1 fruit fly cellular context compared by ENCODE assay signal in genomic region chr2L:20120388-20121232, dm6.
TF ChIP-seq lines count a peak whose summit lies in the region.

No protein-coding gene starts in this region.

TF ChIP-seq in whole organism, embryonic, 481 proteins besides CTCF, POLR2A, EP300 and RAD21 (continued from another document and continues in another):
- TF ChIP-seq CG8944 (GFP tag; optimal IDR thresholded peaks at IDR 0.05; lab: Kevin White, UChicago) (peak; percentile 96), CG32532 (GFP tag; IDR thresholded peaks at IDR 0.05; lab: Robert Waterston, UW) (peak; percentile 98), Six4 (GFP tag; optimal IDR thresholded peaks at IDR 0.05; lab: Kevin White, UChicago) (peak; percentile 82), E2f1 (GFP tag; IDR thresholded peaks at IDR 0.05; lab: Robert Waterston, UW) (peak; percentile 89), CG18764 (GFP tag; optimal IDR thresholded peaks at IDR 0.05; lab: Kevin White, UChicago) (peak; percentile 82), gce (GFP tag; IDR thresholded peaks at IDR 0.05; lab: Robert Waterston, UW) (peak; percentile 83; the same call in 2 of the 3 replicates), tio (GFP tag; optimal IDR thresholded peaks at IDR 0.05; lab: Kevin White, UChicago) (peak; percentile 76), mld (GFP tag; IDR thresholded peaks at IDR 0.05; lab: Robert Waterston, UW; ENCODE audit: partially characterized antibody) (0 out of 3 replicates have a peak, but pooled peaks have one; percentile 43), CG6175 (GFP tag; IDR thresholded peaks at IDR 0.05; lab: Robert Waterston, UW) (peak; percentile 77), CG3407 (GFP tag; optimal IDR thresholded peaks at IDR 0.05; lab: Kevin White, UChicago) (peak; percentile 68), CG32767 (GFP tag; IDR thresholded peaks at IDR 0.05; lab: Robert Waterston, UW) (no peak), ranshi (GFP tag; IDR thresholded peaks at IDR 0.05; lab: Robert Waterston, UW) (peak; percentile 94), grn (GFP tag; optimal IDR thresholded peaks at IDR 0.05; lab: Kevin White, UChicago) (peak; percentile 41), CG31388 (GFP tag; optimal IDR thresholded peaks at IDR 0.05; lab: Kevin White, UChicago) (peak; percentile 83), Nf-YB (GFP tag; optimal IDR thresholded peaks at IDR 0.05; lab: Kevin White, UChicago) (peak; percentile 42), Kr (GFP tag; optimal IDR thresholded peaks at IDR 0.05; lab: Kevin White, UChicago) (no peak), CG4282 (GFP tag; optimal IDR thresholded peaks at IDR 0.05; lab: Kevin White, UChicago) (peak; percentile 80), pho (GFP tag; optimal IDR thresholded peaks at IDR 0.05; lab: Kevin White, UChicago) (peak; percentile 79), Spps (tag; optimal IDR thresholded peaks at IDR 0.05; lab: Kevin White, UChicago) (no peak), gro (GFP tag; optimal IDR thresholded peaks at IDR 0.05; lab: Kevin White, UChicago) (no peak), Sin3A (optimal IDR thresholded peaks at IDR 0.05; lab: Kevin White, UChicago) (no peak), CG34376 (GFP tag; optimal IDR thresholded peaks at IDR 0.05; lab: Kevin White, UChicago) (peak; percentile 10), hkb (optimal IDR thresholded peaks at IDR 0.05; lab: Kevin White, UChicago) (peak; percentile 80), hkb (GFP tag; IDR thresholded peaks at IDR 0.05; lab: Robert Waterston, UW) (no peak; the same call in 1 of the 2 replicates), CG4617 (GFP tag; optimal IDR thresholded peaks at IDR 0.05; lab: Kevin White, UChicago; ENCODE audit: borderline replicate concordance) (peak; percentile 86), CG1792 (GFP tag; optimal IDR thresholded peaks at IDR 0.05; lab: Kevin White, UChicago) (peak; percentile 78), sob (GFP tag; IDR thresholded peaks at IDR 0.05; lab: Robert Waterston, UW) (peak; percentile 91), mirr (GFP tag; optimal IDR thresholded peaks at IDR 0.05; lab: Kevin White, UChicago) (peak; percentile 77), CG11696 (GFP tag; IDR thresholded peaks at IDR 0.05; lab: Robert Waterston, UW) (no peak), onecut (GFP tag; IDR thresholded peaks at IDR 0.05; lab: Robert Waterston, UW) (peak; percentile 95), CG6689 (GFP tag; IDR thresholded peaks at IDR 0.05; lab: Robert Waterston, UW) (peak; percentile 67; the same call in 1 of the 2 replicates), CG30020 (tag; optimal IDR thresholded peaks at IDR 0.05; lab: Kevin White, UChicago) (peak; percentile 66), sug (tag; optimal IDR thresholded peaks at IDR 0.05; lab: Kevin White, UChicago) (peak; percentile 85), CG13775 (GFP tag; optimal IDR thresholded peaks at IDR 0.05; lab: Kevin White, UChicago) (peak; percentile 75), ems (GFP tag; optimal IDR thresholded peaks at IDR 0.05; lab: Kevin White, UChicago) (peak; percentile 73), Poxn (GFP tag; IDR thresholded peaks at IDR 0.05; lab: Robert Waterston, UW) (peak; percentile 43; the same call in 1 of the 2 replicates), CG3995 (GFP tag; optimal IDR thresholded peaks at IDR 0.05; lab: Kevin White, UChicago) (peak; percentile 19), CG31441 (GFP tag; IDR thresholded peaks at IDR 0.05; lab: Robert Waterston, UW) (peak; percentile 83), CG2712 (tag; optimal IDR thresholded peaks at IDR 0.05; lab: Kevin White, UChicago) (peak; percentile 80), B-H2 (GFP tag; optimal IDR thresholded peaks at IDR 0.05; lab: Kevin White, UChicago) (peak; percentile 82), CG2129 (GFP tag; IDR thresholded peaks at IDR 0.05; lab: Robert Waterston, UW; ENCODE audit: partially characterized antibody) (peak; percentile 84), Dll (GFP tag; IDR thresholded peaks at IDR 0.05; lab: Robert Waterston, UW; ENCODE audit: partially characterized antibody) (peak; percentile 89), chn (GFP tag; optimal IDR thresholded peaks at IDR 0.05; lab: Kevin White, UChicago) (peak; percentile 89), CG4854 (GFP tag; optimal IDR thresholded peaks at IDR 0.05; lab: Kevin White, UChicago) (peak; percentile 62), Elba2 (GFP tag; optimal IDR thresholded peaks at IDR 0.05; lab: Kevin White, UChicago) (peak; percentile 38), emc (GFP tag; optimal IDR thresholded peaks at IDR 0.05; lab: Kevin White, UChicago) (peak; percentile 58), bcd (GFP tag; optimal IDR thresholded peaks at IDR 0.05; lab: Kevin White, UChicago) (peak; percentile 86), bsh (GFP tag; optimal IDR thresholded peaks at IDR 0.05; lab: Kevin White, UChicago) (peak; percentile 21 to 70), Asciz (GFP tag; optimal IDR thresholded peaks at IDR 0.05; lab: Kevin White, UChicago) (peak; percentile 63), gt (GFP tag; IDR thresholded peaks at IDR 0.05; lab: Robert Waterston, UW) (peak; percentile 79; the same call in 1 of the 2 replicates), YL-1 (GFP tag; optimal IDR thresholded peaks at IDR 0.05; lab: Kevin White, UChicago) (no peak), eyg (GFP tag; optimal IDR thresholded peaks at IDR 0.05; lab: Kevin White, UChicago) (peak; percentile 87), luna (GFP tag; optimal IDR thresholded peaks at IDR 0.05; lab: Kevin White, UChicago) (peak; percentile 87), danr (GFP tag; IDR thresholded peaks at IDR 0.05; lab: Robert Waterston, UW) (peak; percentile 82), CG43689 (GFP tag; IDR thresholded peaks at IDR 0.05; lab: Robert Waterston, UW) (peak; percentile 60), ind (GFP tag; optimal IDR thresholded peaks at IDR 0.05; lab: Kevin White, UChicago) (peak; percentile 90), sens-2 (GFP tag; IDR thresholded peaks at IDR 0.05; lab: Robert Waterston, UW) (peak; percentile 79), caup (GFP tag; optimal IDR thresholded peaks at IDR 0.05; lab: Kevin White, UChicago; ENCODE audit: severe bottlenecking) (peak; percentile 85), CG11085 (GFP tag; IDR thresholded peaks at IDR 0.05; lab: Robert Waterston, UW) (peak; percentile 96), p53 (GFP tag; optimal IDR thresholded peaks at IDR 0.05; lab: Kevin White, UChicago) (peak; percentile 92), wek (GFP tag; optimal IDR thresholded peaks at IDR 0.05; lab: Kevin White, UChicago) (peak; percentile 68), CHES-1-like (GFP tag; optimal IDR thresholded peaks at IDR 0.05; lab: Kevin White, UChicago) (peak; percentile 84), pfk (GFP tag; optimal IDR thresholded peaks at IDR 0.05; lab: Kevin White, UChicago) (peak; percentile 45), insv (GFP tag; optimal IDR thresholded peaks at IDR 0.05; lab: Kevin White, UChicago) (no peak), CG7963 (GFP tag; IDR thresholded peaks at IDR 0.05; lab: Robert Waterston, UW; ENCODE audit: partially characterized antibody) (peak; percentile 61; the same call in 2 of the 3 replicates), cg (GFP tag; optimal IDR thresholded peaks at IDR 0.05; lab: Kevin White, UChicago) (no peak), trem (tag; optimal IDR thresholded peaks at IDR 0.05; lab: Kevin White, UChicago) (peak; percentile 64), slp2 (GFP tag; optimal IDR thresholded peaks at IDR 0.05; lab: Kevin White, UChicago) (peak; percentile 90), CG18476 (GFP tag; optimal IDR thresholded peaks at IDR 0.05; lab: Kevin White, UChicago) (peak; percentile 57), CG18619 (GFP tag; optimal IDR thresholded peaks at IDR 0.05; lab: Kevin White, UChicago) (peak; percentile 78), CG12769 (tag; optimal IDR thresholded peaks at IDR 0.05; lab: Kevin White, UChicago) (peak; percentile 81), shn (GFP tag; optimal IDR thresholded peaks at IDR 0.05; lab: Kevin White, UChicago) (peak; percentile 91), al (GFP tag; IDR thresholded peaks at IDR 0.05; lab: Robert Waterston, UW) (peak; percentile 77), tx (GFP tag; optimal IDR thresholded peaks at IDR 0.05; lab: Kevin White, UChicago) (peak; percentile 87), aop (GFP tag; IDR thresholded peaks at IDR 0.05; lab: Robert Waterston, UW) (peak; percentile 82), CG9727 (GFP tag; optimal IDR thresholded peaks at IDR 0.05; lab: Kevin White, UChicago) (peak; percentile 85), bowl (GFP tag; IDR thresholded peaks at IDR 0.05; lab: Robert Waterston, UW) (no peak; the same call in 1 of the 2 replicates), CG1602 (GFP tag; optimal IDR thresholded peaks at IDR 0.05; lab: Kevin White, UChicago) (peak; percentile 94), Sry-δ (GFP tag; optimal IDR thresholded peaks at IDR 0.05; lab: Kevin White, UChicago) (peak; percentile 79), pum (GFP tag; optimal IDR thresholded peaks at IDR 0.05; lab: Kevin White, UChicago) (peak; percentile 96), E2f2 (GFP tag; IDR thresholded peaks at IDR 0.05; lab: Robert Waterston, UW) (peak; percentile 60; the same call in 1 of the 2 replicates), lola (GFP tag; optimal IDR thresholded peaks at IDR 0.05; lab: Kevin White, UChicago) (peak in 1 of 3 experiments; percentile 70), CG7987 (GFP tag; optimal IDR thresholded peaks at IDR 0.05; lab: Kevin White, UChicago) (peak; percentile 90), CG6791 (GFP tag; IDR thresholded peaks at IDR 0.05; lab: Robert Waterston, UW; ENCODE audit: partially characterized antibody) (peak; percentile 79), CG2875 (GFP tag; optimal IDR thresholded peaks at IDR 0.05; lab: Kevin White, UChicago) (peak; percentile 66), Awh (GFP tag; IDR thresholded peaks at IDR 0.05; lab: Robert Waterston, UW) (peak; percentile 91), ase (GFP tag; IDR thresholded peaks at IDR 0.05; lab: Robert Waterston, UW) (peak; percentile 93), CG10654 (GFP tag; optimal IDR thresholded peaks at IDR 0.05; lab: Kevin White, UChicago) (peak; percentile 89), ATbp (GFP tag; optimal IDR thresholded peaks at IDR 0.05; lab: Kevin White, UChicago) (peak; percentile 42), CG15269 (tag; optimal IDR thresholded peaks at IDR 0.05; lab: Kevin White, UChicago) (peak; percentile 57), CG7372 (GFP tag; IDR thresholded peaks at IDR 0.05; lab: Robert Waterston, UW) (peak; percentile 79), C15 (GFP tag; IDR thresholded peaks at IDR 0.05; lab: Robert Waterston, UW) (0 out of 3 replicates have a peak, but pooled peaks have one; percentile 39), CG17802 (tag; optimal IDR thresholded peaks at IDR 0.05; lab: Kevin White, UChicago) (peak; percentile 72), CG33557 (GFP tag; optimal IDR thresholded peaks at IDR 0.05; lab: Kevin White, UChicago) (peak; percentile 42), repo (GFP tag; optimal IDR thresholded peaks at IDR 0.05; lab: Kevin White, UChicago) (peak; percentile 86), CG11504 (tag; optimal IDR thresholded peaks at IDR 0.05; lab: Kevin White, UChicago) (peak; percentile 100), jumu (GFP tag; optimal IDR thresholded peaks at IDR 0.05; lab: Kevin White, UChicago) (peak; percentile 93), tgo (GFP tag; IDR thresholded peaks at IDR 0.05; lab: Robert Waterston, UW) (peak; percentile 89), CG6654 (GFP tag; optimal IDR thresholded peaks at IDR 0.05; lab: Kevin White, UChicago) (peak; percentile 53), Hr39 (optimal IDR thresholded peaks at IDR 0.05; lab: Kevin White, UChicago) (no peak), CG30403 (GFP tag; optimal IDR thresholded peaks at IDR 0.05; lab: Kevin White, UChicago) (peak; percentile 94), hbn (GFP tag; IDR thresholded peaks at IDR 0.05; lab: Robert Waterston, UW; ENCODE audit: partially characterized antibody) (peak; percentile 55), CG7745 (tag; optimal IDR thresholded peaks at IDR 0.05; lab: Kevin White, UChicago) (no peak), CG4707 (GFP tag; optimal IDR thresholded peaks at IDR 0.05; lab: Kevin White, UChicago) (peak; percentile 41), ci (GFP tag; IDR thresholded peaks at IDR 0.05; lab: Robert Waterston, UW) (peak; percentile 97), nerfin-1 (tag; optimal IDR thresholded peaks at IDR 0.05; lab: Kevin White, UChicago) (no peak), D19A (tag; optimal IDR thresholded peaks at IDR 0.05; lab: Kevin White, UChicago) (peak; percentile 53), ftz-f1 (GFP tag; optimal IDR thresholded peaks at IDR 0.05; lab: Kevin White, UChicago) (no peak), tll (GFP tag; optimal IDR thresholded peaks at IDR 0.05; lab: Kevin White, UChicago) (peak in 1 of 2 experiments; percentile 62), Antp (GFP tag; optimal IDR thresholded peaks at IDR 0.05; lab: Kevin White, UChicago) (peak; percentile 98), Dref (GFP tag; IDR thresholded peaks at IDR 0.05; lab: Robert Waterston, UW) (peak; percentile 56), Sox102F (GFP tag; optimal IDR thresholded peaks at IDR 0.05; lab: Kevin White, UChicago) (peak; percentile 88), vnd (GFP tag; IDR thresholded peaks at IDR 0.05; lab: Robert Waterston, UW; ENCODE audit: partially characterized antibody) (peak; percentile 74), tna (GFP tag; IDR thresholded peaks at IDR 0.05; lab: Robert Waterston, UW; ENCODE audit: partially characterized antibody) (peak; percentile 59; the same call in 1 of the 2 replicates), CG15514 (GFP tag; optimal IDR thresholded peaks at IDR 0.05; lab: Kevin White, UChicago) (peak; percentile 59), amos (GFP tag; IDR thresholded peaks at IDR 0.05; lab: Robert Waterston, UW; ENCODE audit: partially characterized antibody) (peak; percentile 79), gcm (GFP tag; optimal IDR thresholded peaks at IDR 0.05; lab: Kevin White, UChicago) (no peak), crp (GFP tag; optimal IDR thresholded peaks at IDR 0.05; lab: Kevin White, UChicago) (peak in 1 of 2 experiments; percentile 23), PHDP (tag; optimal IDR thresholded peaks at IDR 0.05; lab: Kevin White, UChicago) (peak; percentile 67), sisA (GFP tag; IDR thresholded peaks at IDR 0.05; lab: Robert Waterston, UW) (peak; percentile 98), CG11723 (GFP tag; optimal IDR thresholded peaks at IDR 0.05; lab: Kevin White, UChicago) (peak; percentile 19), unpg (GFP tag; optimal IDR thresholded peaks at IDR 0.05; lab: Kevin White, UChicago) (peak; percentile 72), CG17612 (GFP tag; IDR thresholded peaks at IDR 0.05; lab: Robert Waterston, UW) (peak; percentile 76), Rx (GFP tag; IDR thresholded peaks at IDR 0.05; lab: Robert Waterston, UW) (peak; percentile 92), CG11560 (tag; IDR thresholded peaks at IDR 0.05; lab: Robert Waterston, UW) (peak; percentile 90), CG4730 (GFP tag; IDR thresholded peaks at IDR 0.05; lab: Robert Waterston, UW) (peak; percentile 93), ash1 (GFP tag; optimal IDR thresholded peaks at IDR 0.05; lab: Kevin White, UChicago) (peak; percentile 18), Bdp1 (GFP tag; optimal IDR thresholded peaks at IDR 0.05; lab: Kevin White, UChicago) (peak; percentile 52)
